Worm (Caenorhabditis elegans) whole organism, L3 larva: ENCODE measurements around the gene ZK938.3.

ENCODE experiments used
- nhr-67 ChIP-seq: fragments of 150-350 bp; optimal IDR thresholded peaks from 2 replicates; lab custom pipeline; 2014; ENCODE audit warnings: missing biosample characterization, missing genetic modification characterization
- pha-4 ChIP-seq: fragments of 150-350 bp; optimal IDR thresholded peaks from 2 replicates; lab custom pipeline; 2014; ENCODE audit warnings: missing biosample characterization, missing genetic modification reagents, missing genetic modification characterization
- zag-1 ChIP-seq: fragments of 150-350 bp; optimal IDR thresholded peaks from 2 replicates; lab custom pipeline; 2014; ENCODE audit warnings: missing biosample characterization, missing genetic modification characterization

DNA sequence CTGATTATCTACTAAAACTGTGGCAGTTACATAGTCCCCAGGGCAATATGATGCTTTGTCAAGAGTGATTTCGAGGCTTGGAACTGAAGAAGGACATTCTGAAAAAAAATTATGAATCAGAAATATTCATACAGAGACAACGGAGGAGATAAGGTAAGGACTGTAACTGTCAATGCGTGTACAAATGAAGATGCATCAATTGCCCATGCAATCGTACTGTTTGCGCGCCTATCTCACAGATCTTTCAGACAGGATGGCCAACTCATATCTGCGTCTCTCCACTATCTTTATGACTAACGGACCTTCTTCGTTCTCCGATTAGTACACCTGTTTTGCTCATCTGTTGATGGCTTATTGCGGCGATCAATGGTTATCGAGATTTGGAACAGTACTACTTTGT, 6.6 kb upstream of the ZK938.3 start, which contains the start of gene ZK938.11:
- TF ChIP-seq nhr-67 = no peak
- no peak for TF ChIP-seq pha-4 (tag; lab: Kevin White, UChicago)
- no peak for TF ChIP-seq zag-1 (tag; lab: Kevin White, UChicago)
